Worm (Caenorhabditis elegans) whole organism, L4 larva: ENCODE measurements around the gene F55B11.6.
A peak's percentile ranks its signal among the peaks of the same experiment; 100 is the strongest.
"Not testable (repeated sequence)": the region's sequence is repeated elsewhere in the genome, so short reads cannot be mapped to it uniquely, and the experiment has no call there.

ENCODE experiments used
- D1046.2 ChIP-seq: fragments of 200-800 bp; sonication (Bioruptor generic); IDR thresholded peaks from 2 replicates; pipeline ENCODE4 v1.3.6; 2022; ENCODE audit warnings: missing genetic modification characterization, missing compliant biosample characterization
- F10B5.3 ChIP-seq: sonication (generic microtip); optimal IDR thresholded peaks from 2 replicates; lab custom pipeline; 2016; ENCODE audit warnings: mild to moderate bottlenecking, missing genetic modification characterization, missing compliant biosample characterization
- F26F4.8 ChIP-seq: fragments of 200-800 bp; sonication (Bioruptor generic); conservative IDR thresholded peaks from 2 replicates; pipeline ENCODE4 v1.3.6; 2022; ENCODE audit warnings: missing genetic modification characterization, missing compliant biosample characterization
- F49E8.2 ChIP-seq: sonication (generic microtip); optimal IDR thresholded peaks from 2 replicates; lab custom pipeline; 2016; ENCODE audit warnings: missing compliant biosample characterization, mild to moderate bottlenecking, missing genetic modification characterization, borderline replicate concordance
- T20F7.1 ChIP-seq: fragments of 200-800 bp; sonication (Bioruptor generic); optimal IDR thresholded peaks from 2 replicates; lab custom pipeline; 2018; ENCODE audit warnings: mild to moderate bottlenecking, missing genetic modification characterization, missing compliant biosample characterization
- Y75B8A.6 ChIP-seq: fragments of 200-800 bp; sonication (Bioruptor generic); IDR thresholded peaks from 2 replicates; pipeline ENCODE4 v1.3.6; 2022; ENCODE audit warnings: missing genetic modification reagents, missing genetic modification characterization, missing compliant biosample characterization
- ZK337.2 ChIP-seq: fragments of 200-800 bp; sonication (Bioruptor generic); IDR thresholded peaks from 2 replicates; pipeline ENCODE4 v1.3.6; 2022; ENCODE audit warnings: missing genetic modification reagents, missing genetic modification characterization, missing compliant biosample characterization
- aha-1 ChIP-seq: fragments of 150-350 bp; peaks from one replicate; lab custom pipeline; 2014; ENCODE audit warnings: missing biosample characterization, missing genetic modification characterization
- aly-2 ChIP-seq: sonication (generic microtip); optimal IDR thresholded peaks from 2 replicates; lab custom pipeline; 2018; ENCODE audit warnings: missing biosample characterization, missing genetic modification characterization
- arid-1 ChIP-seq: fragments of 200-800 bp; sonication (Bioruptor generic); conservative IDR thresholded peaks from 2 replicates; pipeline ENCODE4 v1.3.6; 2022; ENCODE audit warnings: missing genetic modification reagents, missing genetic modification characterization, missing compliant biosample characterization
- ceh-20 ChIP-seq: fragments of 200-800 bp; sonication (Bioruptor generic); IDR thresholded peaks from 2 replicates; pipeline ENCODE4 v1.3.6; 2022; ENCODE audit warnings: missing genetic modification reagents, missing genetic modification characterization, missing compliant biosample characterization
- ceh-44 ChIP-seq: fragments of 200-800 bp; sonication (Bioruptor generic); IDR thresholded peaks from 2 replicates; pipeline ENCODE4 v1.3.6; 2022; ENCODE audit warnings: missing genetic modification reagents, missing genetic modification characterization, missing compliant biosample characterization
- ctbp-1 ChIP-seq: fragments of 200-800 bp; sonication (Bioruptor generic); IDR thresholded peaks from 2 replicates; pipeline ENCODE4 v1.3.6; 2022; ENCODE audit warnings: missing genetic modification reagents, missing genetic modification characterization, missing compliant biosample characterization
- daf-8 ChIP-seq: fragments of 200-800 bp; sonication (Bioruptor generic); IDR thresholded peaks from 2 replicates; pipeline ENCODE4 v1.3.6; 2022; ENCODE audit warnings: missing genetic modification characterization, missing compliant biosample characterization
- dmd-6 ChIP-seq: fragments of 200-800 bp; sonication (Bioruptor generic); IDR thresholded peaks from 2 replicates; pipeline ENCODE4 v1.3.6; 2022; ENCODE audit warnings: missing genetic modification reagents, missing genetic modification characterization, missing compliant biosample characterization
- dmd-9 ChIP-seq: fragments of 200-800 bp; sonication (Bioruptor generic); IDR thresholded peaks from 2 replicates; pipeline ENCODE4 v1.3.6; 2022; ENCODE audit warnings: missing genetic modification reagents, missing genetic modification characterization, missing compliant biosample characterization
- dpl-1 ChIP-seq: fragments of 150-350 bp; optimal IDR thresholded peaks from 2 replicates; lab custom pipeline; 2014; ENCODE audit warnings: missing biosample characterization, missing genetic modification reagents, missing genetic modification characterization
- egl-43 ChIP-seq: fragments of 200-800 bp; sonication (Bioruptor generic); IDR thresholded peaks from 2 replicates; pipeline ENCODE4 v1.3.6; 2022; ENCODE audit warnings: missing genetic modification reagents, missing genetic modification characterization, missing compliant biosample characterization
- fkh-10 ChIP-seq: fragments of 150-350 bp; optimal IDR thresholded peaks from 2 replicates; lab custom pipeline; 2014; ENCODE audit warnings: missing biosample characterization, missing genetic modification reagents, missing genetic modification characterization
- hlh-30 ChIP-seq: sonication (generic microtip); optimal IDR thresholded peaks from 2 replicates; lab custom pipeline; 2017; ENCODE audit warnings: antibody characterized with exemption, mild to moderate bottlenecking, missing genetic modification characterization, missing compliant biosample characterization; ENCODE audit not compliant: insufficient read depth
- lin-1 ChIP-seq: fragments of 200-800 bp; sonication (Bioruptor generic); IDR thresholded peaks from 2 replicates; pipeline ENCODE4 v1.3.6; 2022; ENCODE audit warnings: missing genetic modification reagents, missing genetic modification characterization, missing compliant biosample characterization
- lsy-2 ChIP-seq, 2 experiments: fragments of 150-350 bp in 1 of 2; sonication (generic microtip) in 1 of 2; optimal IDR thresholded peaks; 2 replicates each; lab custom pipeline; 2014 to 2017; ENCODE audit warnings: missing biosample characterization in 2 of 2, missing genetic modification characterization in 2 of 2
- nhr-10 ChIP-seq: fragments of 150-350 bp; optimal IDR thresholded peaks from 2 replicates; lab custom pipeline; 2014; ENCODE audit warnings: missing biosample characterization, missing genetic modification characterization
- nhr-102 ChIP-seq: sonication (generic microtip); optimal IDR thresholded peaks from 2 replicates; lab custom pipeline; 2016; ENCODE audit warnings: mild to moderate bottlenecking, missing genetic modification characterization, moderate library complexity, missing compliant biosample characterization
- nhr-11 ChIP-seq: fragments of 150-350 bp; optimal IDR thresholded peaks from 2 replicates; lab custom pipeline; 2014; ENCODE audit warnings: missing biosample characterization, missing genetic modification characterization
- nhr-76 ChIP-seq: fragments of 150-350 bp; optimal IDR thresholded peaks from 2 replicates; lab custom pipeline; 2014; ENCODE audit warnings: missing biosample characterization, missing genetic modification characterization
- set-16 ChIP-seq: fragments of 200-800 bp; sonication (Bioruptor generic); IDR thresholded peaks from 2 replicates; pipeline ENCODE4 v1.3.6; 2022; ENCODE audit warnings: missing genetic modification reagents, missing genetic modification characterization, missing compliant biosample characterization
- snpc-4 ChIP-seq: fragments of 150-350 bp; optimal IDR thresholded peaks from 2 replicates; lab custom pipeline; 2014; ENCODE audit warnings: missing biosample characterization, missing genetic modification characterization
- unc-130 ChIP-seq: sonication (generic microtip); optimal IDR thresholded peaks from 2 replicates; lab custom pipeline; 2016; ENCODE audit warnings: missing genetic modification reagents, missing genetic modification characterization, missing compliant biosample characterization
- unc-62 ChIP-seq, 3 experiments: fragments of 150-350 bp in 1 of 3; sonication (generic microtip); optimal IDR thresholded peaks in 2 of 3; peaks in 1 of 3; 1 replicate in 1 of 3; 2 replicates in 2 of 3; lab custom pipeline; 2014 to 2017; ENCODE audit warnings: missing biosample characterization in 3 of 3, missing genetic modification characterization in 3 of 3, missing genetic modification reagents in 3 of 3, missing genotype in 1 of 3
- zag-1 ChIP-seq: fragments of 150-350 bp; optimal IDR thresholded peaks from 2 replicates; lab custom pipeline; 2014; ENCODE audit warnings: missing biosample characterization, missing genetic modification characterization
- zfp-3 ChIP-seq: fragments of 200-800 bp; sonication (Bioruptor generic); conservative IDR thresholded peaks from 2 replicates; pipeline ENCODE4 v1.3.6; 2022; ENCODE audit warnings: missing genetic modification reagents, missing genetic modification characterization, missing compliant biosample characterization
- zip-2 ChIP-seq: fragments of 150-350 bp; optimal IDR thresholded peaks from 2 replicates; lab custom pipeline; 2014; ENCODE audit warnings: missing biosample characterization, missing genetic modification characterization

Gene F55B11.6

DNA sequence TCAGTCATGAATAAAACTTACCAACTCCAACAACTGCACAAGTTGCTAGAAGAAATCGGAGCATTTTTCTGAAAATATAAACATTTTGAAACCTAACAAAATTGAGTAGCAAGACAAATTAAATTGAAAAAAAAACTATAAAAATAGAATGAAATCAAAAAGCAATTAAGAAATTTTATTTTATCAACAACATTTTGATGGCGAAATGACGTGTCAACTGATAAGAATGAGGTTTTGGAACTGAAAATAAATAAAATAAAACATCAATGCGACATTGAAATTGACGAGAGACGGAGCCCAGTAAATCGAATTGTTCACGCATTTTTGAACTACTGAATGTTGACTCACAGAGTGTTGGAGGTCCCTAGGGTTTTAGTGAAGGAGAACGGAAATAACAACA lies 13.8 kb upstream of the F55B11.6 start, which contains the start of gene F55B11.4 (continued):
- no peak for TF ChIP-seq zip-2

DNA sequence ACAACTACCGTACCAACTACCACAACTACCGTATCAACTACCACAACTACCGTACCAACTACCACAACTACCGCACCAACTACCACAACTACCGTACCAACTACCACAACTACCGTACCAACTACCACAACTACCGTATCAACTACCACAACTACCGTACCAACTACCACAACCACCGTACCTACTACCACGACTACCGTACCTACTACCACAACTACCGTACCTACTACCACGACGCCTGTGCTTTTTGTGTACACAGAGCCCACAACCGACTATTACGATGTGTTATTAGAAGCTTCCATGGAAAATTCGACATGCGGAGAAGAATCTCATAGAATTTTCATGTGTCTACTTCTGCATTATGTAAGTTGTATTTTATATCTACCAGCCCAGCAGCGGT lies 10.4 kb upstream of the F55B11.6 start, which contains the start of gene F55B11.5:
Gene F55B11.5, plus strand, starts transcription at position 301 of the 400 bp plus-strand sequence.
- not testable (repeated sequence) for TF ChIP-seq unc-130 (GFP tag; lab: Kevin White, UChicago); nhr-11 (tag; lab: Kevin White, UChicago); lin-1 (GFP tag; lab: Robert Waterston, UW)

DNA sequence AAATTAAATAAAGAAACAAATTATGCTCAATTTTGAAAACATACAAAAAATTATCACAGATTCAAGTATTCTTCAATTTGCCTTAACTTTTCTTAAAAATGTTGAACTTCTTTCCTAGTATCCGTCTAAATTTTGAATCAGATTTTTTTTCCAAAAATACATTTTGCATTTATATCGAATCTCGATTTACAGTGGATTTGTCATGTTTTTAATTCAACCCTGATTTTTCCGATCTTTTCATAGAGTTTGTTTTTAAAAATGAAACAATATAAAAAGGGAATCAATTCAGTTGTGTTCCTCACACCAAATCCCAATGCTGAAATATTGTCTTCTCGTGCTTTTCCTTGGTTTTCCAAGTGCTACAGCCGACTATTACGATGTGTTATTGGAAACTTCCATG lies 7.4 kb upstream of the F55B11.6 start, which contains the start of gene F55B11.3:
Gene F55B11.3, plus strand, starts transcription at position 301 of the 400 bp plus-strand sequence.
- TF ChIP-seq zag-1 = no peak
- TF ChIP-seq F49E8.2 (tag; lab: Kevin White, UChicago) = no peak
- TF ChIP-seq arid-1 (GFP tag; lab: Robert Waterston, UW) = no peak
- TF ChIP-seq T20F7.1 (GFP tag; lab: Kevin White, UChicago) = no peak
- TF ChIP-seq dpl-1 (GFP tag; lab: Kevin White, UChicago) = no peak
- no peak for TF ChIP-seq ctbp-1
- no peak for TF ChIP-seq nhr-76
- TF ChIP-seq ZK337.2 (GFP tag; lab: Robert Waterston, UW) = no peak
- TF ChIP-seq nhr-102 = no peak
- no peak for TF ChIP-seq aly-2 (tag; lab: Kevin White, UChicago)
- TF ChIP-seq ceh-20 (GFP tag; lab: Robert Waterston, UW) = no peak
- TF ChIP-seq zfp-3 = no peak
- no peak for TF ChIP-seq unc-130 (GFP tag; lab: Kevin White, UChicago)
- no peak for TF ChIP-seq fkh-10
- TF ChIP-seq D1046.2 (GFP tag; lab: Robert Waterston, UW) = no peak
- no peak for TF ChIP-seq F26F4.8 (GFP tag; lab: Robert Waterston, UW)
- no peak for TF ChIP-seq dmd-9 (GFP tag; lab: Robert Waterston, UW)
- no peak for TF ChIP-seq hlh-30 (tag; lab: Kevin White, UChicago)
- no peak for TF ChIP-seq snpc-4 (tag; lab: Kevin White, UChicago)

DNA sequence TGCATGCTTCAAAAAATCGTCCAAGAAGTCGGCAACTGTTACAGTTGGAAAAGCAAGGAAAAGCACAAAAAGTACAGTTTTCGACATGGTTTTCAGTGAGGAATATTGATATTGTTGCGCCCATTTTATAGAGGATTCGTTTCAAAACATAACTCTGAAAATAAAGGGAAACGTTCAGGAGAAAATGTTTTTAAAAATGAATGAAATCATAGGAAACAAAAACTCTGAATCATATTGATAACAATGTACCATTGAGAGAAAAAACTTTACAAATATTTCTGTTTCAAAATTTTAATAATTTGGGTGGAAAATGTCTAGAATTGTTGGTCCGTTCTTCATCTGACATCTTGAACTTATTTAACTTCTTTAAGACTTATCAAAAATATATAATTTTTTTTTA lies 6.2 kb upstream of the F55B11.6 start, which contains the start of gene F55B11.2:
Gene F55B11.2, minus strand, starts transcription at position 101 of the 400 bp plus-strand sequence.
- no peak for TF ChIP-seq F10B5.3 (tag; lab: Kevin White, UChicago)
- TF ChIP-seq egl-43 = no peak
- no peak for TF ChIP-seq set-16 (GFP tag; lab: Robert Waterston, UW)
- no peak for TF ChIP-seq nhr-10 (tag; lab: Kevin White, UChicago)
- no peak for TF ChIP-seq ceh-44 (GFP tag; lab: Robert Waterston, UW)
- no peak for TF ChIP-seq Y75B8A.6 (GFP tag; lab: Robert Waterston, UW)
- TF ChIP-seq dmd-9 (GFP tag; lab: Robert Waterston, UW) = no peak
- no peak for TF ChIP-seq aly-2 (tag; lab: Kevin White, UChicago)
- TF ChIP-seq lsy-2 (tag; optimal IDR thresholded peaks at IDR 0.05; lab: Kevin White, UChicago) = no peak
- no peak for TF ChIP-seq daf-8

DNA sequence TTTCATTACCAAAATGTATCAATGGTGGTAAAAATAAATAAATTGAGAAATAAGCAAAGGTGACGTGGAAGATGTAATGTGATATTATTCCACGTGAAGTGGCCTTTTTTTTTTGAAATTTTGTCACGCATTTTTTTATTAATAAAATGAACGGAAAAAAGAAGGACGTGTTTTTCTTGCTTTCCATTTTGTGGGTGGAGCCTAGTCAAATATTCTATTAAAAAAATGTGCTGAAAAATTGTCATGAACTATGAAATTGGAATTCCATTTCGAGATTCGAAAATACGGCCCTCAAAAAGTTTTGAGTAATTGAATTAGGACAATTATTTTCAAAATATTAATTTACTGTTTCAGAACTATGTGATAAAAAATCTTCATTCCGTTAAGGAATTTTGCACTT lies 4.9 kb upstream of the F55B11.6 start, which contains the start of gene F55B11.7:
Gene F55B11.7, minus strand, starts transcription at position 101 of the 400 bp plus-strand sequence.
- peak; percentile 5 for TF ChIP-seq aha-1 (tag; lab: Kevin White, UChicago)
- TF ChIP-seq lin-1 (GFP tag; lab: Robert Waterston, UW) = no peak
- no peak for TF ChIP-seq unc-62 (GFP tag; optimal IDR thresholded peaks at IDR 0.05 in 1 of 2; lab: Kevin White, UChicago)
- no peak for TF ChIP-seq unc-62 (tag; optimal IDR thresholded peaks at IDR 0.05; lab: Kevin White, UChicago)
- TF ChIP-seq dmd-6 = no peak
